Worm (Caenorhabditis elegans) whole organism, young adult: Measurements from ENCODE around the gene C02B8.7.
"Not testable (repeated sequence)": the region's sequence is repeated elsewhere in the genome, so short reads cannot be mapped to it uniquely, and the experiment has no call there.

ENCODE experiments used
- B0035.1 ChIP-seq: sonication (generic microtip); optimal IDR thresholded peaks from 2 replicates; lab custom pipeline; 2016; ENCODE audit warnings: missing genetic modification characterization, mild to moderate bottlenecking, missing compliant biosample characterization, missing genotype, missing genetic modification reagents
- B0261.1 ChIP-seq: sonication (generic microtip); optimal IDR thresholded peaks from 2 replicates; lab custom pipeline; 2016; ENCODE audit warnings: mild to moderate bottlenecking, missing genetic modification characterization, moderate library complexity, missing compliant biosample characterization
- D2030.7 ChIP-seq: fragments of 200-800 bp; sonication (Bioruptor generic); IDR thresholded peaks from 2 replicates; pipeline ENCODE4 v1.3.6; 2022; ENCODE audit warnings: missing genetic modification reagents, missing genetic modification characterization, missing compliant biosample characterization
- F23B12.7 ChIP-seq: sonication (generic microtip); optimal IDR thresholded peaks from 2 replicates; lab custom pipeline; 2017; ENCODE audit warnings: missing genetic modification characterization, mild to moderate bottlenecking, missing compliant biosample characterization, antibody characterized with exemption, moderate library complexity; ENCODE audit not compliant: insufficient read depth
- F52B5.7 ChIP-seq: sonication (generic microtip); optimal IDR thresholded peaks from 2 replicates; lab custom pipeline; 2016; ENCODE audit warnings: mild to moderate bottlenecking, missing genetic modification characterization, missing compliant biosample characterization
- T07F8.4 ChIP-seq: sonication (generic microtip); optimal IDR thresholded peaks from 2 replicates; lab custom pipeline; 2016; ENCODE audit warnings: mild to moderate bottlenecking, missing genetic modification characterization, moderate library complexity, missing compliant biosample characterization
- ZK185.1 ChIP-seq: sonication (generic microtip); optimal IDR thresholded peaks from 2 replicates; lab custom pipeline; 2016; ENCODE audit warnings: mild to moderate bottlenecking, missing genetic modification characterization, missing compliant biosample characterization; ENCODE audit not compliant: poor library complexity, severe bottlenecking
- ama-1 ChIP-seq, 3 experiments: fragments of 150-350 bp in 1 of 3; sonication (generic microtip) in 2 of 3; optimal IDR thresholded peaks; 2 replicates each; lab custom pipeline; 2014 to 2018; ENCODE audit warnings: missing biosample characterization in 2 of 3, missing genetic modification characterization in 2 of 3, missing genetic modification reagents in 2 of 3
- aptf-3 ChIP-seq: fragments of 200-800 bp; sonication (Bioruptor generic); IDR thresholded peaks from 2 replicates; pipeline ENCODE4 v1.3.6; 2022; ENCODE audit warnings: missing genetic modification characterization, missing compliant biosample characterization
- atf-7 ChIP-seq: sonication (generic microtip); optimal IDR thresholded peaks from 2 replicates; lab custom pipeline; 2017; ENCODE audit warnings: mild to moderate bottlenecking, missing genetic modification characterization, missing compliant biosample characterization
- athp-1 ChIP-seq: sonication (generic microtip); optimal IDR thresholded peaks from 2 replicates; lab custom pipeline; 2017; ENCODE audit warnings: mild to moderate bottlenecking, missing genetic modification characterization, missing compliant biosample characterization
- attf-5 ChIP-seq: fragments of 200-800 bp; sonication (Bioruptor generic); optimal IDR thresholded peaks from 2 replicates; lab custom pipeline; 2018; ENCODE audit warnings: mild to moderate bottlenecking, missing genetic modification characterization, missing compliant biosample characterization
- cebp-1 ChIP-seq, 2 experiments: fragments of 200-800 bp in 1 of 2; sonication (Bioruptor generic) in 1 of 2; sonication (generic microtip) in 1 of 2; IDR thresholded peaks in 1 of 2; optimal IDR thresholded peaks in 1 of 2; 2 replicates each; pipeline versions ENCODE4 v1.3.6 to Lab custom; 2017 to 2022; ENCODE audit warnings: missing compliant biosample characterization in 2 of 2, missing genetic modification characterization in 2 of 2, mild to moderate bottlenecking in 1 of 2, missing genetic modification reagents in 1 of 2, moderate library complexity in 1 of 2
- die-1 ChIP-seq: sonication (generic microtip); optimal IDR thresholded peaks from 2 replicates; lab custom pipeline; 2016; ENCODE audit warnings: missing genotype, mild to moderate bottlenecking, missing genetic modification characterization, missing compliant biosample characterization
- dox-1 ChIP-seq: fragments of 200-800 bp; sonication (Bioruptor generic); IDR thresholded peaks from 2 replicates; pipeline ENCODE4 v1.3.6; 2022; ENCODE audit warnings: missing genetic modification reagents, missing genetic modification characterization, missing compliant biosample characterization
- him-1 ChIP-seq: sonication (generic microtip); optimal IDR thresholded peaks from 2 replicates; lab custom pipeline; 2016; ENCODE audit warnings: missing genotype, missing genetic modification reagents, missing genetic modification characterization, missing compliant biosample characterization
- hmg-1.2 ChIP-seq: fragments of 200-800 bp; sonication (Bioruptor generic); IDR thresholded peaks from 2 replicates; pipeline ENCODE4 v1.3.6; 2022; ENCODE audit warnings: missing genetic modification reagents, missing genetic modification characterization, missing compliant biosample characterization
- let-607 ChIP-seq, 2 experiments: fragments of 200-800 bp in 1 of 2; sonication (Bioruptor generic) in 1 of 2; sonication (generic microtip) in 1 of 2; optimal IDR thresholded peaks; 2 replicates each; lab custom pipeline; 2016 to 2018; ENCODE audit warnings: mild to moderate bottlenecking in 2 of 2, missing compliant biosample characterization in 2 of 2, missing genetic modification characterization in 2 of 2, moderate library complexity in 2 of 2, missing genotype in 1 of 2
- lin-26 ChIP-seq: fragments of 200-800 bp; sonication (Bioruptor generic); IDR thresholded peaks from 2 replicates; pipeline ENCODE4 v1.3.6; 2022; ENCODE audit warnings: missing genetic modification reagents, missing genetic modification characterization, missing compliant biosample characterization
- lin-35 ChIP-seq, 3 experiments: fragments of 150-350 bp in 2 of 3; sonication (generic microtip) in 1 of 3; optimal IDR thresholded peaks; 2 replicates each; lab custom pipeline; 2014 to 2018; ENCODE audit warnings: missing biosample characterization in 3 of 3, missing genetic modification characterization in 3 of 3, missing genetic modification reagents in 3 of 3
- lin-40 ChIP-seq: sonication (generic microtip); optimal IDR thresholded peaks from 2 replicates; lab custom pipeline; 2016; ENCODE audit warnings: missing genetic modification characterization, mild to moderate bottlenecking, missing compliant biosample characterization, missing genotype, missing genetic modification reagents
- madf-10 ChIP-seq: sonication (generic microtip); optimal IDR thresholded peaks from 2 replicates; lab custom pipeline; 2016; ENCODE audit warnings: mild to moderate bottlenecking, missing genetic modification characterization, missing compliant biosample characterization
- madf-6 ChIP-seq: fragments of 200-800 bp; sonication (Bioruptor generic); IDR thresholded peaks from 2 replicates; pipeline ENCODE4 v1.3.6; 2022; ENCODE audit warnings: missing genetic modification reagents, missing genetic modification characterization, missing compliant biosample characterization
- nfyb-1 ChIP-seq: fragments of 200-800 bp; sonication (Bioruptor generic); IDR thresholded peaks from 2 replicates; pipeline ENCODE4 v1.3.6; 2022; ENCODE audit warnings: missing genetic modification reagents, missing genetic modification characterization, missing compliant biosample characterization
- nhr-27 ChIP-seq: fragments of 200-800 bp; sonication (Bioruptor generic); optimal IDR thresholded peaks from 2 replicates; lab custom pipeline; 2018; ENCODE audit warnings: mild to moderate bottlenecking, missing genetic modification characterization, moderate library complexity, missing compliant biosample characterization
- nhr-80 ChIP-seq: sonication (generic microtip); optimal IDR thresholded peaks from 2 replicates; lab custom pipeline; 2016; ENCODE audit warnings: missing genetic modification characterization, missing compliant biosample characterization
- nhr-90 ChIP-seq: sonication (generic microtip); optimal IDR thresholded peaks from 2 replicates; lab custom pipeline; 2016; ENCODE audit warnings: missing genotype, mild to moderate bottlenecking, missing genetic modification characterization, missing compliant biosample characterization
- pbrm-1 ChIP-seq: fragments of 200-800 bp; sonication (Bioruptor generic); IDR thresholded peaks from 2 replicates; pipeline ENCODE4 v1.3.6; 2022; ENCODE audit warnings: missing genetic modification reagents, missing genetic modification characterization, missing compliant biosample characterization
- rec-8 ChIP-seq, 2 experiments: sonication (generic microtip); optimal IDR thresholded peaks; 2 replicates each; lab custom pipeline; 2016; ENCODE audit warnings: mild to moderate bottlenecking in 2 of 2, missing genetic modification characterization in 2 of 2, missing genetic modification reagents in 2 of 2, missing genotype in 2 of 2, missing biosample characterization in 1 of 2, missing compliant biosample characterization in 1 of 2, moderate library complexity in 1 of 2
- rpc-1 ChIP-seq, 2 experiments: fragments of 150-350 bp in 1 of 2; sonication (generic microtip) in 1 of 2; optimal IDR thresholded peaks; 2 replicates each; lab custom pipeline; 2014 to 2018; ENCODE audit warnings: missing biosample characterization in 1 of 2, missing genetic modification characterization in 1 of 2, missing genetic modification reagents in 1 of 2, missing genotype in 1 of 2
- snpc-3.4 ChIP-seq: sonication (generic microtip); optimal IDR thresholded peaks from 2 replicates; lab custom pipeline; 2017; ENCODE audit warnings: missing genetic modification characterization, mild to moderate bottlenecking, missing compliant biosample characterization, antibody characterized with exemption, moderate library complexity, missing genotype, missing genetic modification reagents
- snpc-4 ChIP-seq, 5 experiments: fragments of 150-350 bp in 1 of 5; sonication (generic microtip) in 4 of 5; optimal IDR thresholded peaks; 2 replicates each; lab custom pipeline; 2014 to 2018; ENCODE audit warnings: missing genetic modification characterization in 5 of 5, missing biosample characterization in 3 of 5, antibody characterized with exemption in 2 of 5, mild to moderate bottlenecking in 2 of 5, missing compliant biosample characterization in 2 of 5, missing genotype in 2 of 5, moderate library complexity in 2 of 5, missing genetic modification reagents in 1 of 5
- sptf-2 ChIP-seq: fragments of 200-800 bp; sonication (Bioruptor generic); optimal IDR thresholded peaks from 2 replicates; lab custom pipeline; 2018; ENCODE audit warnings: mild to moderate bottlenecking, missing genetic modification characterization, missing compliant biosample characterization
- tbp1 ChIP-seq: fragments of 200-800 bp; sonication (Bioruptor generic); optimal IDR thresholded peaks from 2 replicates; lab custom pipeline; 2018; ENCODE audit warnings: mild to moderate bottlenecking, missing genetic modification characterization, missing compliant biosample characterization
- ztf-18 ChIP-seq: sonication (generic microtip); optimal IDR thresholded peaks from 2 replicates; lab custom pipeline; 2016; ENCODE audit warnings: missing genotype, mild to moderate bottlenecking, missing genetic modification characterization, missing compliant biosample characterization
- ztf-22 ChIP-seq: fragments of 200-800 bp; sonication (Bioruptor generic); optimal IDR thresholded peaks from 2 replicates; lab custom pipeline; 2018; ENCODE audit warnings: mild to moderate bottlenecking, missing genetic modification characterization, moderate library complexity, missing compliant biosample characterization
- ztf-26 ChIP-seq: sonication (generic microtip); optimal IDR thresholded peaks from 2 replicates; lab custom pipeline; 2017; ENCODE audit warnings: missing genetic modification characterization, missing compliant biosample characterization

C02B8.7 gene

ce11 chrX:8154374-8154836 is 16.7 kb upstream of the C02B8.7 start:
- TF ChIP-seq attf-5 (GFP tag; lab: Kevin White, UChicago) = peak; percentile 19
- TF ChIP-seq T07F8.4 (tag; lab: Kevin White, UChicago) = peak; percentile 2
- 0 out of 2 replicates have a peak, but pooled peaks have one; percentile 32 for TF ChIP-seq aptf-3 (GFP tag; lab: Robert Waterston, UW)
- peak; percentile 43 for TF ChIP-seq snpc-4 (GFP tag; optimal IDR thresholded peaks at IDR 0.05; lab: Kevin White, UChicago)
- peak in 3 of 4 experiments; percentile 3 to 53 (median 14) for TF ChIP-seq snpc-4 (tag; optimal IDR thresholded peaks at IDR 0.05; lab: Kevin White, UChicago)
- peak; percentile 84 for TF ChIP-seq B0261.1 (tag; lab: Kevin White, UChicago)
- peak; percentile 86 for TF ChIP-seq tbp1 (GFP tag; lab: Kevin White, UChicago)
- peak in 1 of 2 experiments; percentile 62 for TF ChIP-seq rec-8 (tag; optimal IDR thresholded peaks at IDR 0.05; lab: Kevin White, UChicago)
- peak in 1 of 3 experiments; percentile 14 for TF ChIP-seq lin-35 (GFP tag; optimal IDR thresholded peaks at IDR 0.05; lab: Kevin White, UChicago)
- peak; percentile 20 for TF ChIP-seq sptf-2 (GFP tag; lab: Kevin White, UChicago)
- peak; percentile 29 for TF ChIP-seq B0035.1 (tag; lab: Kevin White, UChicago)
- TF ChIP-seq madf-10 (tag; lab: Kevin White, UChicago) = peak; percentile 25
- TF ChIP-seq F23B12.7 (tag; lab: Kevin White, UChicago) = peak; percentile 55
- TF ChIP-seq ztf-18 = peak; percentile 61
- TF ChIP-seq him-1 (tag; lab: Kevin White, UChicago) = peak; percentile 54
- peak; percentile 85 for TF ChIP-seq die-1 (tag; lab: Kevin White, UChicago)
- TF ChIP-seq let-607 (tag; optimal IDR thresholded peaks at IDR 0.05; lab: Kevin White, UChicago) = peak in 1 of 2 experiments; percentile 39
- peak; percentile 52 for TF ChIP-seq ZK185.1
- peak; percentile 22 for TF ChIP-seq lin-40 (tag; lab: Kevin White, UChicago)
- peak; percentile 59 for TF ChIP-seq D2030.7
- peak; percentile 38 for TF ChIP-seq ztf-26 (tag; lab: Kevin White, UChicago)
- peak; percentile 58 for TF ChIP-seq nhr-90
- peak; percentile 15 for TF ChIP-seq nhr-27
- TF ChIP-seq ztf-22 (GFP tag; lab: Kevin White, UChicago) = peak; percentile 47
- peak; percentile 41 for TF ChIP-seq F52B5.7 (tag; lab: Kevin White, UChicago)
- TF ChIP-seq ama-1 (optimal IDR thresholded peaks at IDR 0.05; lab: Kevin White, UChicago); cebp-1 (GFP tag; IDR thresholded peaks at IDR 0.05; lab: Robert Waterston, UW): not testable (repeated sequence)
- peak in 1 of 2 experiments; percentile 23 for TF ChIP-seq ama-1 (GFP tag; optimal IDR thresholded peaks at IDR 0.05; lab: Kevin White, UChicago)
- peak; percentile 46 for TF ChIP-seq dox-1 (GFP tag; lab: Robert Waterston, UW)
- peak; percentile 76 for TF ChIP-seq pbrm-1 (GFP tag; lab: Robert Waterston, UW)
- peak; percentile 12 for TF ChIP-seq nhr-80 (tag; lab: Kevin White, UChicago)
- peak; percentile 56 for TF ChIP-seq snpc-3.4 (tag; lab: Kevin White, UChicago)
- TF ChIP-seq hmg-1.2 (GFP tag; lab: Robert Waterston, UW) = peak; percentile 53
- TF ChIP-seq athp-1 (tag; lab: Kevin White, UChicago) = peak; percentile 36
- TF ChIP-seq madf-6 = 0 out of 2 replicates have a peak, but pooled peaks have one; percentile 12
- TF ChIP-seq rpc-1 (optimal IDR thresholded peaks at IDR 0.05; lab: Kevin White, UChicago) = peak; percentile 88
- TF ChIP-seq rpc-1 (tag; optimal IDR thresholded peaks at IDR 0.05; lab: Kevin White, UChicago) = peak; percentile 90
- TF ChIP-seq nfyb-1 (GFP tag; lab: Robert Waterston, UW) = peak; percentile 74; the same call in 1 of the 2 replicates
- TF ChIP-seq atf-7 (tag; lab: Kevin White, UChicago) = peak; percentile 6
- peak; percentile 39 for TF ChIP-seq cebp-1 (tag; optimal IDR thresholded peaks at IDR 0.05; lab: Kevin White, UChicago)
- peak; percentile 73; the same call in 1 of the 2 replicates for TF ChIP-seq lin-26 (GFP tag; lab: Robert Waterston, UW)
- TF ChIP-seq, all 124 proteins: peak for 37; not testable (repeated sequence) for 87
